Worm (Caenorhabditis elegans): ENCODE data around the gene tmed-13.

DNA sequence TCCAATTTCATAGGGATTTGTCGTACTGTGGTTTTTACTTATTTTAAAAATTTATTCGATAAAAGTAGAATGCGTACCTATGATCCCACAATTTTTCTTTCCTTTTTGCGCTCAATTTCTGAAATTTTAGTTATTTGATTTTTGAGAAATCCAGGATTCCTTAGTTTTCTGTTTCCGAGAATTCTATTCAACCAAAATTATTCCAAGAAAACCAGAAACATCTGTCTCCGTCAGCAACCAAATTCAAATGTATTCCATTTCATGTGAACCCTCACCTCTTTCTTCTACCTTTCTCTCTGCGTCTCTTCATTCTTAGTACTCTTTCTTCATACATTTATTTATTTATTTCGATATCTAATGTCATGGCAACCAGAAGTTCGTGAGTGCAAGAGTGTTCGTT, 40.6 kb upstream of the tmed-13 start:
- TF ChIP-seq nhr-12 (tag; optimal IDR thresholded peaks at IDR 0.05) (no peak), blmp-1 (tag; optimal IDR thresholded peaks at IDR 0.05) (no peak), lsy-2 (tag; optimal IDR thresholded peaks at IDR 0.05) (no peak), unc-62 (GFP tag; optimal IDR thresholded peaks at IDR 0.05) (no peak), ztf-11 (tag; optimal IDR thresholded peaks at IDR 0.05) (no peak)

All from whole organism, mixed stage, embryonic.